Fruit fly (Drosophila melanogaster) whole organism, embryonic: ENCODE measurements around the gene uncNacbeta.

Source experiments
- Atf-2 ChIP-seq: fragments of 200-800 bp; sonication (Bioruptor generic); optimal IDR thresholded peaks from 2 replicates; lab custom pipeline; 2016; ENCODE audit warnings: missing biosample characterization, missing genetic modification characterization
- Atf3 ChIP-seq: fragments of 200-800 bp; sonication (Bioruptor generic); optimal IDR thresholded peaks from 3 replicates; lab custom pipeline; 2016; ENCODE audit warnings: missing biosample characterization, missing genetic modification characterization
- BEAF-32 ChIP-seq: fragments of 200-800 bp; sonication (Bioruptor generic); optimal IDR thresholded peaks from 3 replicates; lab custom pipeline; 2017; ENCODE audit warnings: missing biosample characterization, missing genetic modification characterization, mild to moderate bottlenecking, moderate library complexity, missing genetic modification reagents
- CG12391 ChIP-seq: fragments of 200-800 bp; sonication (Bioruptor generic); optimal IDR thresholded peaks from 3 replicates; lab custom pipeline; 2018; ENCODE audit warnings: missing biosample characterization, mild to moderate bottlenecking, missing genetic modification characterization, moderate library complexity
- CG12659 ChIP-seq: fragments of 200-800 bp; sonication (Bioruptor generic); optimal IDR thresholded peaks from 3 replicates; lab custom pipeline; 2017; ENCODE audit warnings: mild to moderate bottlenecking, missing biosample characterization, missing genetic modification reagents, missing genetic modification characterization
- CG13775 ChIP-seq: fragments of 200-800 bp; sonication (Bioruptor generic); optimal IDR thresholded peaks from 3 replicates; lab custom pipeline; 2017; ENCODE audit warnings: missing biosample characterization, mild to moderate bottlenecking, missing genetic modification characterization
- CG14860 ChIP-seq: fragments of 200-800 bp; sonication (Bioruptor generic); IDR thresholded peaks from 3 replicates; pipeline ENCODE4 v1.3.6; 2022; ENCODE audit warnings: missing biosample characterization, missing genetic modification characterization; ENCODE audit not compliant: partially characterized antibody
- CG1529 ChIP-seq: fragments of 200-800 bp; sonication (Bioruptor generic); optimal IDR thresholded peaks from 3 replicates; lab custom pipeline; 2018; ENCODE audit warnings: missing biosample characterization, missing genetic modification characterization
- CG15479 ChIP-seq: fragments of 200-800 bp; sonication (Bioruptor generic); optimal IDR thresholded peaks from 3 replicates; lab custom pipeline; 2019; ENCODE audit warnings: missing biosample characterization, mild to moderate bottlenecking, missing genetic modification characterization, moderate library complexity
- CG17186 ChIP-seq: fragments of 200-800 bp; sonication (Bioruptor generic); optimal IDR thresholded peaks from 3 replicates; lab custom pipeline; 2017; ENCODE audit warnings: missing biosample characterization, missing genetic modification reagents, missing genetic modification characterization
- CG18262 ChIP-seq: fragments of 200-800 bp; optimal IDR thresholded peaks from 3 replicates; lab custom pipeline; 2019; ENCODE audit warnings: missing biosample characterization, mild to moderate bottlenecking, missing genetic modification characterization, moderate library complexity
- CG1832 ChIP-seq: fragments of 200-800 bp; sonication (Bioruptor generic); optimal IDR thresholded peaks from 2 replicates; lab custom pipeline; 2017; ENCODE audit warnings: missing biosample characterization, mild to moderate bottlenecking, missing genetic modification characterization, inconsistent platforms
- CG18619 ChIP-seq: fragments of 200-800 bp; sonication (Bioruptor generic); optimal IDR thresholded peaks from 3 replicates; lab custom pipeline; 2017; ENCODE audit warnings: missing biosample characterization, mild to moderate bottlenecking, missing genetic modification characterization
- CG2116 ChIP-seq: fragments of 200-800 bp; sonication (Bioruptor generic); optimal IDR thresholded peaks from 3 replicates; lab custom pipeline; 2018; ENCODE audit warnings: missing biosample characterization, mild to moderate bottlenecking, missing genetic modification characterization
- CG2129 ChIP-seq: fragments of 200-800 bp; sonication (Bioruptor generic); IDR thresholded peaks from 2 replicates; pipeline ENCODE4 v1.3.6; 2022; ENCODE audit warnings: missing biosample characterization, missing genetic modification characterization; ENCODE audit not compliant: partially characterized antibody
- CG30403 ChIP-seq: fragments of 200-800 bp; sonication (Bioruptor generic); optimal IDR thresholded peaks from 3 replicates; lab custom pipeline; 2016; ENCODE audit warnings: missing biosample characterization, missing genetic modification characterization
- CG4404 ChIP-seq: fragments of 200-800 bp; sonication (Bioruptor generic); IDR thresholded peaks from 2 replicates; pipeline ENCODE4 v1.3.6; 2022; ENCODE audit warnings: missing biosample characterization, missing genetic modification characterization
- CG7271 ChIP-seq: fragments of 200-800 bp; sonication (Bioruptor generic); optimal IDR thresholded peaks from 2 replicates; lab custom pipeline; 2018; ENCODE audit warnings: missing biosample characterization, mild to moderate bottlenecking, missing genetic modification characterization, moderate library complexity
- CG7556 ChIP-seq: fragments of 200-800 bp; sonication (Bioruptor generic); optimal IDR thresholded peaks from 2 replicates; lab custom pipeline; 2017; ENCODE audit warnings: missing biosample characterization, mild to moderate bottlenecking, missing genetic modification characterization
- CG7786 ChIP-seq: fragments of 200-800 bp; sonication (Bioruptor generic); optimal IDR thresholded peaks from 2 replicates; lab custom pipeline; 2016; ENCODE audit warnings: missing biosample characterization, missing genetic modification characterization
- CG7928 ChIP-seq: fragments of 200-800 bp; sonication (Bioruptor generic); optimal IDR thresholded peaks from 2 replicates; lab custom pipeline; 2017; ENCODE audit warnings: missing biosample characterization, mild to moderate bottlenecking, missing genetic modification characterization
- CG7963 ChIP-seq: fragments of 200-800 bp; sonication (Bioruptor generic); IDR thresholded peaks from 3 replicates; pipeline ENCODE4 v1.3.6; 2022; ENCODE audit warnings: missing biosample characterization, missing genetic modification characterization; ENCODE audit not compliant: partially characterized antibody
- CG8944 ChIP-seq: fragments of 200-800 bp; sonication (Bioruptor generic); optimal IDR thresholded peaks from 3 replicates; lab custom pipeline; 2016; ENCODE audit warnings: missing biosample characterization, missing genetic modification characterization
- CG9727 ChIP-seq: fragments of 200-800 bp; sonication (Bioruptor generic); optimal IDR thresholded peaks from 3 replicates; lab custom pipeline; 2017; ENCODE audit warnings: missing biosample characterization, mild to moderate bottlenecking, missing genetic modification characterization
- Chrac-16 ChIP-seq: fragments of 200-800 bp; sonication (Bioruptor generic); optimal IDR thresholded peaks from 3 replicates; lab custom pipeline; 2016; ENCODE audit warnings: missing biosample characterization, missing genetic modification characterization
- CoRest ChIP-seq: fragments of 200-800 bp; sonication (Bioruptor generic); optimal IDR thresholded peaks from 3 replicates; lab custom pipeline; 2018; ENCODE audit warnings: missing biosample characterization, mild to moderate bottlenecking, missing genetic modification characterization, moderate library complexity
- D19A ChIP-seq: fragments of 200-800 bp; optimal IDR thresholded peaks from 3 replicates; lab custom pipeline; 2019; ENCODE audit warnings: missing biosample characterization, mild to moderate bottlenecking, missing genetic modification characterization, moderate library complexity
- E2f2 ChIP-seq: fragments of 200-800 bp; sonication (Bioruptor generic); IDR thresholded peaks from 2 replicates; pipeline ENCODE4 v1.3.6; 2022; ENCODE audit warnings: missing biosample characterization, missing genetic modification characterization
- Elba2 ChIP-seq: fragments of 200-800 bp; sonication (Bioruptor generic); optimal IDR thresholded peaks from 3 replicates; lab custom pipeline; 2016; ENCODE audit warnings: missing biosample characterization, missing genetic modification characterization
- Ets97D ChIP-seq: fragments of 200-800 bp; sonication (Bioruptor generic); optimal IDR thresholded peaks from 3 replicates; lab custom pipeline; 2016; ENCODE audit warnings: missing biosample characterization, missing genetic modification characterization
- Hr39 ChIP-seq: fragments of >200 bp; optimal IDR thresholded peaks from 2 replicates; lab custom pipeline; 2017
- Usf ChIP-seq: fragments of 200-800 bp; sonication (Bioruptor generic); optimal IDR thresholded peaks from 2 replicates; lab custom pipeline; 2017; ENCODE audit warnings: missing genotype, missing biosample characterization, missing genetic modification characterization
- bigmax ChIP-seq: fragments of 200-800 bp; sonication (Bioruptor generic); optimal IDR thresholded peaks from 2 replicates; lab custom pipeline; 2018; ENCODE audit warnings: missing biosample characterization, mild to moderate bottlenecking, missing genetic modification characterization
- cad ChIP-seq: fragments of >200 bp; optimal IDR thresholded peaks from 2 replicates; lab custom pipeline; 2017; ENCODE audit warnings: missing biosample characterization, missing genetic modification characterization
- ci ChIP-seq: fragments of 200-800 bp; sonication (Bioruptor generic); IDR thresholded peaks from 3 replicates; pipeline ENCODE4 v1.3.6; 2022; ENCODE audit warnings: missing biosample characterization, missing genetic modification characterization
- ems ChIP-seq: fragments of 200-800 bp; sonication (Bioruptor generic); optimal IDR thresholded peaks from 3 replicates; lab custom pipeline; 2016; ENCODE audit warnings: missing biosample characterization, missing genetic modification characterization
- fd3F ChIP-seq: fragments of 200-800 bp; sonication (Bioruptor generic); optimal IDR thresholded peaks from 2 replicates; lab custom pipeline; 2018; ENCODE audit warnings: missing biosample characterization, mild to moderate bottlenecking, missing genetic modification characterization, moderate library complexity
- gcm ChIP-seq: fragments of 200-800 bp; sonication (Bioruptor generic); optimal IDR thresholded peaks from 2 replicates; lab custom pipeline; 2019; ENCODE audit warnings: missing biosample characterization, mild to moderate bottlenecking, missing genetic modification characterization, moderate library complexity
- ind ChIP-seq: fragments of 200-800 bp; sonication (Bioruptor generic); optimal IDR thresholded peaks from 3 replicates; lab custom pipeline; 2016; ENCODE audit warnings: missing biosample characterization, missing genetic modification characterization
- ken ChIP-seq: fragments of 200-800 bp; sonication (Bioruptor generic); IDR thresholded peaks from 3 replicates; pipeline ENCODE4 v1.3.6; 2022; ENCODE audit warnings: missing biosample characterization, missing genetic modification characterization
- luna ChIP-seq: fragments of 200-800 bp; sonication (Bioruptor generic); optimal IDR thresholded peaks from 2 replicates; lab custom pipeline; 2016; ENCODE audit warnings: missing biosample characterization, missing genetic modification characterization
- onecut ChIP-seq: fragments of 200-800 bp; sonication (Bioruptor generic); IDR thresholded peaks from 2 replicates; pipeline ENCODE4 v1.3.6; 2022; ENCODE audit warnings: missing biosample characterization, missing genetic modification characterization
- peb ChIP-seq: fragments of 200-800 bp; sonication (Bioruptor generic); IDR thresholded peaks from 2 replicates; pipeline ENCODE4 v1.3.6; 2022; ENCODE audit warnings: missing biosample characterization, missing genetic modification characterization
- pnt ChIP-seq: fragments of 200-800 bp; sonication (Bioruptor generic); optimal IDR thresholded peaks from 3 replicates; lab custom pipeline; 2016; ENCODE audit warnings: missing biosample characterization, missing genetic modification characterization
- pzg ChIP-seq: fragments of 200-800 bp; sonication (Bioruptor generic); optimal IDR thresholded peaks from 3 replicates; lab custom pipeline; 2018; ENCODE audit warnings: missing biosample characterization, mild to moderate bottlenecking, missing genetic modification characterization, moderate library complexity
- scrt ChIP-seq: fragments of 200-800 bp; sonication (Bioruptor generic); optimal IDR thresholded peaks from 2 replicates; lab custom pipeline; 2018; ENCODE audit warnings: missing biosample characterization, mild to moderate bottlenecking, missing genetic modification characterization, moderate library complexity
- slou ChIP-seq: fragments of 200-800 bp; sonication (Bioruptor generic); optimal IDR thresholded peaks from 3 replicates; lab custom pipeline; 2016; ENCODE audit warnings: missing biosample characterization, missing genetic modification characterization
- sqz ChIP-seq: fragments of 200-800 bp; sonication (Bioruptor generic); optimal IDR thresholded peaks from 3 replicates; lab custom pipeline; 2018; ENCODE audit warnings: missing biosample characterization, mild to moderate bottlenecking, missing genetic modification characterization
- stwl ChIP-seq: fragments of 200-800 bp; sonication (Bioruptor generic); optimal IDR thresholded peaks from 3 replicates; lab custom pipeline; 2018; ENCODE audit warnings: missing biosample characterization, mild to moderate bottlenecking, missing genetic modification characterization, moderate library complexity
- toy ChIP-seq: fragments of 200-800 bp; sonication (Bioruptor generic); IDR thresholded peaks from 2 replicates; pipeline ENCODE4 v1.3.6; 2022; ENCODE audit warnings: missing biosample characterization, missing genetic modification characterization
- trem ChIP-seq: fragments of 200-800 bp; optimal IDR thresholded peaks from 3 replicates; lab custom pipeline; 2019; ENCODE audit warnings: missing biosample characterization, mild to moderate bottlenecking, missing genetic modification characterization, moderate library complexity
- zfh1 ChIP-seq: fragments of 200-800 bp; sonication (Bioruptor generic); IDR thresholded peaks from 3 replicates; pipeline ENCODE4 v1.3.6; 2022; ENCODE audit warnings: missing biosample characterization, missing genetic modification characterization

The uncNacbeta gene

DNA sequence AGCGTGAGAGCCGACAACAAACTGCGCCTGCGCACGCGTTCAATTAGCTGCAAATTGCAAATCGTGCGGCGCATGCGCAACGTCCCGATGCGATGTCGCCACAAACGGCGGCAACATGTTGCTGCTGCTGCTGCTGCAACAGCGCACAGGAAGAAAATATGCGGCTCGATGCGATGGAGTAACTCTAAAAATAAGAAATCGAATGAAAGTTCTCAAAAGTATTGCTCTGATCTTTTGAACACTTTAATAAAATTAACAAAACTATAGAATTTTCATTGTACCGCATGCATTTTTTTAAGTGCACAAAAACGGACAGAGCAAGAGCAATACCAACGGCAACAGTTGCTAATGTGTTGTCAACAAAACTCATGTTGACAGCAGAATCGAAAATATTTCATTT lies 42.5 kb upstream of the uncNacbeta start (continued):
- no peak for TF ChIP-seq scrt (GFP tag; lab: Kevin White, UChicago)
- TF ChIP-seq CG7963 (GFP tag; lab: Robert Waterston, UW) = no peak
- TF ChIP-seq ems = no peak
- peak; percentile 47 for TF ChIP-seq CG9727 (GFP tag; lab: Kevin White, UChicago)
- TF ChIP-seq CG2129 (GFP tag; lab: Robert Waterston, UW) = no peak
- TF ChIP-seq Atf-2 (GFP tag; lab: Kevin White, UChicago) = peak; percentile 11
- TF ChIP-seq CG8944 (GFP tag; lab: Kevin White, UChicago) = no peak
- TF ChIP-seq Hr39 (lab: Kevin White, UChicago) = no peak
- TF ChIP-seq CG13775 = peak; percentile 36
- peak; percentile 73 for TF ChIP-seq zfh1 (GFP tag; lab: Robert Waterston, UW)
- TF ChIP-seq CG7786 = peak; percentile 11
- peak; percentile 56 for TF ChIP-seq CG12391 (tag; lab: Kevin White, UChicago)
- no peak for TF ChIP-seq CG2116 (GFP tag; lab: Kevin White, UChicago)
- TF ChIP-seq ken = 0 out of 3 replicates have a peak, but pooled peaks have one; percentile 48
- TF ChIP-seq pzg (GFP tag; lab: Kevin White, UChicago) = no peak
- TF ChIP-seq slou (GFP tag; lab: Kevin White, UChicago) = no peak
- TF ChIP-seq CG7928 (GFP tag; lab: Kevin White, UChicago) = no peak
- TF ChIP-seq CG14860 = no peak
- TF ChIP-seq sqz = no peak
- no peak for TF ChIP-seq bigmax (GFP tag; lab: Kevin White, UChicago)
- TF ChIP-seq stwl (tag; lab: Kevin White, UChicago) = no peak
- peak; percentile 43 for TF ChIP-seq trem (tag; lab: Kevin White, UChicago)
- TF ChIP-seq CG12659 (GFP tag; lab: Kevin White, UChicago) = no peak
- peak; percentile 63 for TF ChIP-seq Chrac-16 (GFP tag; lab: Kevin White, UChicago)
- peak; percentile 5 for TF ChIP-seq CG1529 (GFP tag; lab: Kevin White, UChicago)
- peak; percentile 33 for TF ChIP-seq CG30403 (GFP tag; lab: Kevin White, UChicago)
- TF ChIP-seq CG18619 (GFP tag; lab: Kevin White, UChicago) = no peak
- no peak for TF ChIP-seq CG1832 (GFP tag; lab: Kevin White, UChicago)
- TF ChIP-seq cad = no peak
- TF ChIP-seq Ets97D (GFP tag; lab: Kevin White, UChicago) = no peak
- TF ChIP-seq CG4404 = peak; percentile 76
- no peak for TF ChIP-seq luna (GFP tag; lab: Kevin White, UChicago)
- TF ChIP-seq ind (GFP tag; lab: Kevin White, UChicago) = no peak
- TF ChIP-seq ci (GFP tag; lab: Robert Waterston, UW) = peak; percentile 68; the same call in 2 of the 3 replicates
- peak; percentile 30 for TF ChIP-seq CG15479 (GFP tag; lab: Kevin White, UChicago)
- peak; percentile 71 for TF ChIP-seq peb (GFP tag; lab: Robert Waterston, UW)
- TF ChIP-seq CoRest (tag; lab: Kevin White, UChicago) = no peak
- no peak for TF ChIP-seq CG7556
- no peak for TF ChIP-seq fd3F (GFP tag; lab: Kevin White, UChicago)
- TF ChIP-seq D19A = no peak
- TF ChIP-seq onecut (GFP tag; lab: Robert Waterston, UW) = no peak
- peak; percentile 11 for TF ChIP-seq Elba2
- no peak for TF ChIP-seq toy (GFP tag; lab: Robert Waterston, UW)
- TF ChIP-seq gcm (GFP tag; lab: Kevin White, UChicago) = no peak
- TF ChIP-seq CG18262 (tag; lab: Kevin White, UChicago) = peak; percentile 60
- peak; percentile 17; the same call in 1 of the 2 replicates for TF ChIP-seq E2f2 (GFP tag; lab: Robert Waterston, UW)
- peak; percentile 10 for TF ChIP-seq pnt (GFP tag; lab: Kevin White, UChicago)
- no peak for TF ChIP-seq Usf (GFP tag; lab: Kevin White, UChicago)
- TF ChIP-seq CG17186 = no peak
- TF ChIP-seq BEAF-32 (GFP tag; lab: Kevin White, UChicago) = no peak
- peak; percentile 66 for TF ChIP-seq CG7271 (tag; lab: Kevin White, UChicago)
- peak; percentile 20 for TF ChIP-seq Atf3
